Worm (Caenorhabditis elegans) whole organism, young adult: Measurements from ENCODE around the gene zip-3.

ENCODE experiments used
- B0336.3 ChIP-seq: fragments of 200-800 bp; sonication (Bioruptor generic); IDR thresholded peaks from 2 replicates; pipeline ENCODE4 v1.3.6; 2022; ENCODE audit warnings: missing genetic modification characterization, missing compliant biosample characterization
- D2030.7 ChIP-seq: fragments of 200-800 bp; sonication (Bioruptor generic); IDR thresholded peaks from 2 replicates; pipeline ENCODE4 v1.3.6; 2022; ENCODE audit warnings: missing genetic modification reagents, missing genetic modification characterization, missing compliant biosample characterization
- F23B12.7 ChIP-seq: sonication (generic microtip); optimal IDR thresholded peaks from 2 replicates; lab custom pipeline; 2017; ENCODE audit warnings: missing genetic modification characterization, mild to moderate bottlenecking, missing compliant biosample characterization, antibody characterized with exemption, moderate library complexity; ENCODE audit not compliant: insufficient read depth
- F33H1.4 ChIP-seq: fragments of 200-800 bp; sonication (Bioruptor generic); IDR thresholded peaks from 2 replicates; pipeline ENCODE4 v1.3.6; 2022; ENCODE audit warnings: missing genetic modification reagents, missing genetic modification characterization, missing compliant biosample characterization
- F52B5.7 ChIP-seq: sonication (generic microtip); optimal IDR thresholded peaks from 2 replicates; lab custom pipeline; 2016; ENCODE audit warnings: mild to moderate bottlenecking, missing genetic modification characterization, missing compliant biosample characterization
- K11D2.4 ChIP-seq: fragments of 200-800 bp; sonication (Bioruptor generic); IDR thresholded peaks from 2 replicates; pipeline ENCODE4 v1.3.6; 2022; ENCODE audit warnings: missing genetic modification reagents, missing genetic modification characterization, missing compliant biosample characterization
- Y53F4B.3 ChIP-seq: fragments of 200-800 bp; sonication (Bioruptor generic); IDR thresholded peaks from 2 replicates; pipeline ENCODE4 v1.3.6; 2022; ENCODE audit warnings: missing genetic modification reagents, missing genetic modification characterization, missing compliant biosample characterization
- Y67H2A.10 ChIP-seq: fragments of 200-800 bp; sonication (Bioruptor generic); conservative IDR thresholded peaks from 2 replicates; pipeline ENCODE4 v1.3.6; 2022; ENCODE audit warnings: missing genetic modification reagents, missing genetic modification characterization, missing compliant biosample characterization
- akir-1 ChIP-seq: fragments of 200-800 bp; sonication (Bioruptor generic); optimal IDR thresholded peaks from 2 replicates; lab custom pipeline; 2018; ENCODE audit warnings: mild to moderate bottlenecking, missing genetic modification characterization, moderate library complexity, missing compliant biosample characterization
- atf-7 ChIP-seq: sonication (generic microtip); optimal IDR thresholded peaks from 2 replicates; lab custom pipeline; 2017; ENCODE audit warnings: mild to moderate bottlenecking, missing genetic modification characterization, missing compliant biosample characterization
- bed-2 ChIP-seq: fragments of 200-800 bp; sonication (Bioruptor generic); IDR thresholded peaks from 2 replicates; pipeline ENCODE4 v1.3.6; 2022; ENCODE audit warnings: missing genetic modification reagents, missing genetic modification characterization, missing compliant biosample characterization
- ceh-58 ChIP-seq: fragments of 200-800 bp; sonication (Bioruptor generic); IDR thresholded peaks from 2 replicates; pipeline ENCODE4 v1.3.6; 2022; ENCODE audit warnings: missing genetic modification characterization, missing compliant biosample characterization
- chd-7 ChIP-seq: sonication (generic microtip); optimal IDR thresholded peaks from 2 replicates; lab custom pipeline; 2016; ENCODE audit warnings: mild to moderate bottlenecking, missing genetic modification characterization, moderate library complexity, missing compliant biosample characterization
- dox-1 ChIP-seq: fragments of 200-800 bp; sonication (Bioruptor generic); IDR thresholded peaks from 2 replicates; pipeline ENCODE4 v1.3.6; 2022; ENCODE audit warnings: missing genetic modification reagents, missing genetic modification characterization, missing compliant biosample characterization
- fkh-3 ChIP-seq: sonication (generic microtip); optimal IDR thresholded peaks from 2 replicates; lab custom pipeline; 2016; ENCODE audit warnings: mild to moderate bottlenecking, missing genetic modification characterization, missing compliant biosample characterization
- gei-17 ChIP-seq: fragments of 200-800 bp; sonication (Bioruptor generic); optimal IDR thresholded peaks from 2 replicates; lab custom pipeline; 2018; ENCODE audit warnings: mild to moderate bottlenecking, missing genetic modification characterization, missing compliant biosample characterization
- hlh-12 ChIP-seq: sonication (generic microtip); optimal IDR thresholded peaks from 2 replicates; lab custom pipeline; 2016; ENCODE audit warnings: missing genetic modification characterization, missing compliant biosample characterization
- hmg-1.2 ChIP-seq: fragments of 200-800 bp; sonication (Bioruptor generic); IDR thresholded peaks from 2 replicates; pipeline ENCODE4 v1.3.6; 2022; ENCODE audit warnings: missing genetic modification reagents, missing genetic modification characterization, missing compliant biosample characterization
- lin-26 ChIP-seq: fragments of 200-800 bp; sonication (Bioruptor generic); IDR thresholded peaks from 2 replicates; pipeline ENCODE4 v1.3.6; 2022; ENCODE audit warnings: missing genetic modification reagents, missing genetic modification characterization, missing compliant biosample characterization
- lin-40 ChIP-seq: sonication (generic microtip); optimal IDR thresholded peaks from 2 replicates; lab custom pipeline; 2016; ENCODE audit warnings: missing genetic modification characterization, mild to moderate bottlenecking, missing compliant biosample characterization, missing genotype, missing genetic modification reagents
- lin-54 ChIP-seq: fragments of 200-800 bp; sonication (Bioruptor generic); optimal IDR thresholded peaks from 2 replicates; lab custom pipeline; 2018; ENCODE audit warnings: mild to moderate bottlenecking, missing genetic modification characterization, missing compliant biosample characterization
- nfya-1 ChIP-seq: sonication (generic microtip); optimal IDR thresholded peaks from 2 replicates; lab custom pipeline; 2017; ENCODE audit warnings: antibody characterized with exemption, missing compliant biosample characterization, missing genetic modification characterization, borderline replicate concordance; ENCODE audit not compliant: insufficient read depth
- rcor-1 ChIP-seq: fragments of 200-800 bp; sonication (Bioruptor generic); IDR thresholded peaks from 2 replicates; pipeline ENCODE4 v1.3.6; 2022; ENCODE audit warnings: missing genetic modification reagents, missing genetic modification characterization, missing compliant biosample characterization
- sea-2 ChIP-seq: fragments of 200-800 bp; sonication (Bioruptor generic); IDR thresholded peaks from 2 replicates; pipeline ENCODE4 v1.3.6; 2022; ENCODE audit warnings: missing genetic modification characterization, missing compliant biosample characterization
- snpc-4 ChIP-seq, 5 experiments: fragments of 150-350 bp in 1 of 5; sonication (generic microtip) in 4 of 5; optimal IDR thresholded peaks; 2 replicates each; lab custom pipeline; 2014 to 2018; ENCODE audit warnings: missing genetic modification characterization in 5 of 5, missing biosample characterization in 3 of 5, antibody characterized with exemption in 2 of 5, mild to moderate bottlenecking in 2 of 5, missing compliant biosample characterization in 2 of 5, missing genotype in 2 of 5, moderate library complexity in 2 of 5, missing genetic modification reagents in 1 of 5
- somi-1 ChIP-seq: fragments of 200-800 bp; sonication (Bioruptor generic); optimal IDR thresholded peaks from 2 replicates; lab custom pipeline; 2018; ENCODE audit warnings: mild to moderate bottlenecking, missing genetic modification characterization, missing compliant biosample characterization
- sptf-2 ChIP-seq: fragments of 200-800 bp; sonication (Bioruptor generic); optimal IDR thresholded peaks from 2 replicates; lab custom pipeline; 2018; ENCODE audit warnings: mild to moderate bottlenecking, missing genetic modification characterization, missing compliant biosample characterization
- tbx-9 ChIP-seq: sonication (generic microtip); optimal IDR thresholded peaks from 2 replicates; lab custom pipeline; 2016; ENCODE audit warnings: borderline replicate concordance, missing genetic modification characterization, inconsistent platforms, missing compliant biosample characterization
- tlf-1 ChIP-seq: fragments of 200-800 bp; sonication (Bioruptor generic); optimal IDR thresholded peaks from 2 replicates; lab custom pipeline; 2018; ENCODE audit warnings: mild to moderate bottlenecking, missing genetic modification characterization, missing compliant biosample characterization
- unc-130 ChIP-seq: sonication (generic microtip); optimal IDR thresholded peaks from 2 replicates; lab custom pipeline; 2016; ENCODE audit warnings: missing genetic modification reagents, missing genetic modification characterization, missing compliant biosample characterization
- ztf-18 ChIP-seq: sonication (generic microtip); optimal IDR thresholded peaks from 2 replicates; lab custom pipeline; 2016; ENCODE audit warnings: missing genotype, mild to moderate bottlenecking, missing genetic modification characterization, missing compliant biosample characterization
- ztf-28 ChIP-seq: fragments of 200-800 bp; sonication (Bioruptor generic); IDR thresholded peaks from 2 replicates; pipeline ENCODE4 v1.3.6; 2022; ENCODE audit warnings: missing genetic modification reagents, missing genetic modification characterization, missing compliant biosample characterization
- ztf-3 ChIP-seq: fragments of 200-800 bp; sonication (Bioruptor generic); optimal IDR thresholded peaks from 2 replicates; lab custom pipeline; 2018; ENCODE audit warnings: mild to moderate bottlenecking, missing genetic modification characterization, missing compliant biosample characterization
- ztf-6 ChIP-seq: fragments of 200-800 bp; sonication (Bioruptor generic); IDR thresholded peaks from 2 replicates; pipeline ENCODE4 v1.3.6; 2022; ENCODE audit warnings: missing genetic modification reagents, missing genetic modification characterization, missing compliant biosample characterization

zip-3 gene

ce11 chrII:13994934-13995333, 37.7 kb upstream of the zip-3 start, which contains the start of gene Y39G8B.7:
Y39G8B.7 (minus strand) TSS chrII:13995034.
- TF ChIP-seq akir-1 (GFP tag; lab: Kevin White, UChicago): no peak
- no peak for TF ChIP-seq bed-2 (GFP tag; lab: Robert Waterston, UW)
- TF ChIP-seq Y67H2A.10 (GFP tag; lab: Robert Waterston, UW): no peak
- no peak for TF ChIP-seq ceh-58
- no peak for TF ChIP-seq sptf-2
- TF ChIP-seq snpc-4 (GFP tag; optimal IDR thresholded peaks at IDR 0.05; lab: Kevin White, UChicago): no peak
- TF ChIP-seq snpc-4 (tag; optimal IDR thresholded peaks at IDR 0.05; lab: Kevin White, UChicago): no peak
- TF ChIP-seq ztf-6 (GFP tag; lab: Robert Waterston, UW): no peak
- TF ChIP-seq fkh-3: no peak
- no peak for TF ChIP-seq lin-54
- no peak for TF ChIP-seq B0336.3
- TF ChIP-seq atf-7 (tag; lab: Kevin White, UChicago): no peak
- no peak for TF ChIP-seq ztf-28

DNA sequence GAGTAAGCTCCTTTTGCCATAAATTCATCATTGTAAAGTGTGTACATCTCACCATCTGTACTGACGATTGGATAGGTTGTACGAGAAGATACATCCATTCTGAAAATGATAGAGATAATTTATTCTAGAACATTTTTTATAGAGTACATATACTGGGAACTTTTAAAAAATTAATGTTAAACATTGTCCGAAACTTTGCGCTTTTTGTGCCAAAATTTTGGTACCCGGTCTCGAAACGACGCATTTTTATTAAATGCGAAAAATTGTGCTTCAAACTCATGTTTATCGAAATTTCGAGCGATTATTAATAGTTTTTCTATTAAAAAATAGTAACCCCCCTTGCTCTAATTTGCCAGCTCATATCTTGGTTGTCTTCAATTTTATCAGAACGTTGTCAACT, 34.5 kb upstream of the zip-3 start, which contains the start of gene Y39G8B.5:
Gene Y39G8B.5 (minus strand): TSS at position 101 of the 400 bp plus-strand sequence.
- TF ChIP-seq ztf-3 (no peak), K11D2.4 (GFP tag; lab: Robert Waterston, UW) (no peak), lin-26 (GFP tag; lab: Robert Waterston, UW) (no peak), hlh-12 (tag; lab: Kevin White, UChicago) (no peak), somi-1 (GFP tag; lab: Kevin White, UChicago) (no peak), sea-2 (no peak), dox-1 (GFP tag; lab: Robert Waterston, UW) (no peak), lin-40 (tag; lab: Kevin White, UChicago) (no peak), F52B5.7 (tag; lab: Kevin White, UChicago) (no peak), nfya-1 (tag; lab: Kevin White, UChicago) (no peak)

- no peak for TF ChIP-seq F23B12.7 (tag; lab: Kevin White, UChicago)
- TF ChIP-seq tbx-9: no peak
- TF ChIP-seq nfya-1 (tag; lab: Kevin White, UChicago): no peak
Observed at ce11 chrII:13984551-13984950, 27.3 kb upstream of the zip-3 start, which contains the start of gene sre-47. sre-47 (minus strand) TSS chrII:13984651.

ce11 chrII:13982923-13983322, 25.7 kb upstream of the zip-3 start, which contains the start of the genes Y39G8B.13 and Y39G8B.10:
Y39G8B.13 (minus strand) TSS chrII:13983047.
Y39G8B.10 (minus strand) TSS chrII:13983115.
- TF ChIP-seq F52B5.7 (tag; lab: Kevin White, UChicago) (no peak), lin-26 (GFP tag; lab: Robert Waterston, UW) (no peak), chd-7 (tag; lab: Kevin White, UChicago) (no peak), F33H1.4 (no peak), gei-17 (GFP tag; lab: Kevin White, UChicago) (no peak), lin-54 (no peak), rcor-1 (GFP tag; lab: Robert Waterston, UW) (no peak), D2030.7 (GFP tag; lab: Robert Waterston, UW) (no peak), hmg-1.2 (GFP tag; lab: Robert Waterston, UW) (no peak), Y53F4B.3 (GFP tag; lab: Robert Waterston, UW) (no peak), tlf-1 (no peak), ztf-18 (tag; lab: Kevin White, UChicago) (no peak), dox-1 (GFP tag; lab: Robert Waterston, UW) (no peak), unc-130 (no peak)
